Worm (Caenorhabditis elegans) whole organism, L4 larva: ENCODE data around the gene flor-1.
A peak's percentile ranks its signal among the peaks of the same experiment; 100 is the strongest.

ENCODE experiments used
- F49E8.2 ChIP-seq: sonication (generic microtip); optimal IDR thresholded peaks from 2 replicates; lab custom pipeline; 2016; ENCODE audit warnings: missing compliant biosample characterization, mild to moderate bottlenecking, missing genetic modification characterization, borderline replicate concordance
- R02D3.7 ChIP-seq: fragments of 150-350 bp; sonication (generic microtip); optimal IDR thresholded peaks from 3 replicates; lab custom pipeline; 2014; ENCODE audit warnings: missing biosample characterization, missing genetic modification characterization
- T20F7.1 ChIP-seq: fragments of 200-800 bp; sonication (Bioruptor generic); optimal IDR thresholded peaks from 2 replicates; lab custom pipeline; 2018; ENCODE audit warnings: mild to moderate bottlenecking, missing genetic modification characterization, missing compliant biosample characterization
- Y105C5A.15 ChIP-seq: fragments of 200-800 bp; sonication (Bioruptor generic); IDR thresholded peaks from 2 replicates; pipeline ENCODE4 v1.3.6; 2022; ENCODE audit warnings: missing genetic modification characterization, missing compliant biosample characterization
- Y5F2A.4 ChIP-seq: fragments of 200-800 bp; sonication (Bioruptor generic); optimal IDR thresholded peaks from 2 replicates; lab custom pipeline; 2018; ENCODE audit warnings: mild to moderate bottlenecking, missing genetic modification characterization, missing compliant biosample characterization
- ZK546.5 ChIP-seq, 2 experiments: sonication (generic microtip); optimal IDR thresholded peaks; 2 replicates each; lab custom pipeline; 2017; ENCODE audit warnings: missing biosample characterization in 2 of 2, missing genetic modification characterization in 2 of 2
- aha-1 ChIP-seq: fragments of 150-350 bp; peaks from one replicate; lab custom pipeline; 2014; ENCODE audit warnings: missing biosample characterization, missing genetic modification characterization
- aly-2 ChIP-seq: sonication (generic microtip); optimal IDR thresholded peaks from 2 replicates; lab custom pipeline; 2018; ENCODE audit warnings: missing biosample characterization, missing genetic modification characterization
- arid-1 ChIP-seq: fragments of 200-800 bp; sonication (Bioruptor generic); conservative IDR thresholded peaks from 2 replicates; pipeline ENCODE4 v1.3.6; 2022; ENCODE audit warnings: missing genetic modification reagents, missing genetic modification characterization, missing compliant biosample characterization
- ceh-28 ChIP-seq: fragments of 150-350 bp; optimal IDR thresholded peaks from 2 replicates; lab custom pipeline; 2014; ENCODE audit warnings: missing biosample characterization, missing genetic modification reagents, missing genetic modification characterization
- ceh-82 ChIP-seq: sonication (generic microtip); optimal IDR thresholded peaks from 2 replicates; lab custom pipeline; 2017; ENCODE audit warnings: missing biosample characterization, missing genetic modification characterization
- ces-1 ChIP-seq: fragments of 150-350 bp; sonication (generic microtip); optimal IDR thresholded peaks from 4 replicates; lab custom pipeline; 2014; ENCODE audit warnings: missing biosample characterization, missing genetic modification reagents, missing genetic modification characterization
- cey-2 ChIP-seq: sonication (generic microtip); optimal IDR thresholded peaks from 3 replicates; lab custom pipeline; 2017; ENCODE audit warnings: missing genetic modification characterization, mild to moderate bottlenecking, missing compliant biosample characterization, antibody characterized with exemption, borderline replicate concordance; ENCODE audit not compliant: insufficient read depth
- egl-27 ChIP-seq: sonication (generic microtip); optimal IDR thresholded peaks from 3 replicates; lab custom pipeline; 2017; ENCODE audit warnings: missing biosample characterization, missing genetic modification reagents, missing genetic modification characterization
- fkh-10 ChIP-seq: fragments of 150-350 bp; optimal IDR thresholded peaks from 2 replicates; lab custom pipeline; 2014; ENCODE audit warnings: missing biosample characterization, missing genetic modification reagents, missing genetic modification characterization
- gei-8 ChIP-seq: fragments of 200-800 bp; sonication (Bioruptor generic); optimal IDR thresholded peaks from 2 replicates; lab custom pipeline; 2018; ENCODE audit warnings: mild to moderate bottlenecking, missing genetic modification characterization, missing compliant biosample characterization
- hif-1 ChIP-seq, 2 experiments: sonication (generic microtip); optimal IDR thresholded peaks; 2 replicates each; lab custom pipeline; 2016 to 2017; ENCODE audit warnings: missing compliant biosample characterization in 2 of 2, missing genetic modification characterization in 2 of 2, missing genetic modification reagents in 2 of 2, missing genotype in 2 of 2, mild to moderate bottlenecking in 1 of 2
- hlh-30 ChIP-seq: sonication (generic microtip); optimal IDR thresholded peaks from 2 replicates; lab custom pipeline; 2017; ENCODE audit warnings: antibody characterized with exemption, mild to moderate bottlenecking, missing genetic modification characterization, missing compliant biosample characterization; ENCODE audit not compliant: insufficient read depth
- hmg-1.1 ChIP-seq: fragments of 200-800 bp; sonication (Bioruptor generic); IDR thresholded peaks from 2 replicates; pipeline ENCODE4 v1.3.6; 2022; ENCODE audit warnings: missing genetic modification reagents, missing genetic modification characterization, missing compliant biosample characterization
- lin-1 ChIP-seq: fragments of 200-800 bp; sonication (Bioruptor generic); IDR thresholded peaks from 2 replicates; pipeline ENCODE4 v1.3.6; 2022; ENCODE audit warnings: missing genetic modification reagents, missing genetic modification characterization, missing compliant biosample characterization
- lin-13 ChIP-seq: fragments of 150-350 bp; optimal IDR thresholded peaks from 2 replicates; lab custom pipeline; 2014; ENCODE audit warnings: missing biosample characterization, missing genetic modification reagents, missing genetic modification characterization
- lin-38 ChIP-seq: fragments of 200-800 bp; sonication (Bioruptor generic); IDR thresholded peaks from 2 replicates; pipeline ENCODE4 v1.3.6; 2022; ENCODE audit warnings: missing genetic modification reagents, missing genetic modification characterization, missing compliant biosample characterization
- lir-3 ChIP-seq: sonication (generic microtip); optimal IDR thresholded peaks from 2 replicates; lab custom pipeline; 2016; ENCODE audit warnings: mild to moderate bottlenecking, missing genetic modification characterization, missing compliant biosample characterization
- lsy-2 ChIP-seq, 2 experiments: fragments of 150-350 bp in 1 of 2; sonication (generic microtip) in 1 of 2; optimal IDR thresholded peaks; 2 replicates each; lab custom pipeline; 2014 to 2017; ENCODE audit warnings: missing biosample characterization in 2 of 2, missing genetic modification characterization in 2 of 2
- madf-5 ChIP-seq, 2 experiments: fragments of 200-800 bp; sonication (Bioruptor generic); IDR thresholded peaks; 2 replicates each; pipeline ENCODE4 v1.3.6; 2022; ENCODE audit warnings: missing compliant biosample characterization in 2 of 2, missing genetic modification characterization in 2 of 2
- madf-9 ChIP-seq: fragments of 200-800 bp; sonication (Bioruptor generic); conservative IDR thresholded peaks from 2 replicates; pipeline ENCODE4 v1.3.6; 2022; ENCODE audit warnings: missing genetic modification reagents, missing genetic modification characterization, missing compliant biosample characterization
- mdl-1 ChIP-seq, 2 experiments: fragments of 150-350 bp in 1 of 2; sonication (generic microtip) in 1 of 2; optimal IDR thresholded peaks; 2 replicates each; lab custom pipeline; 2014 to 2017; ENCODE audit warnings: missing biosample characterization in 2 of 2, missing genetic modification characterization in 2 of 2
- mep-1 ChIP-seq: fragments of 150-350 bp; sonication (generic microtip); optimal IDR thresholded peaks from 3 replicates; lab custom pipeline; 2014; ENCODE audit warnings: missing biosample characterization, missing genetic modification characterization
- mes-2 ChIP-seq: sonication (generic microtip); optimal IDR thresholded peaks from 2 replicates; lab custom pipeline; 2016; ENCODE audit warnings: missing genotype, mild to moderate bottlenecking, missing genetic modification characterization, missing compliant biosample characterization; ENCODE audit not compliant: poor library complexity, severe bottlenecking
- mxl-2 ChIP-seq: fragments of 200-800 bp; sonication (Bioruptor generic); conservative IDR thresholded peaks from 2 replicates; pipeline ENCODE4 v1.3.6; 2022; ENCODE audit warnings: missing genetic modification reagents, missing genetic modification characterization, missing compliant biosample characterization
- mxl-3 ChIP-seq: fragments of 200-800 bp; sonication (Bioruptor generic); optimal IDR thresholded peaks from 2 replicates; lab custom pipeline; 2018; ENCODE audit warnings: mild to moderate bottlenecking, missing genetic modification characterization, missing compliant biosample characterization
- nhr-41 ChIP-seq: fragments of 200-800 bp; sonication (Bioruptor generic); IDR thresholded peaks from 2 replicates; pipeline ENCODE4 v1.3.6; 2022; ENCODE audit warnings: missing genetic modification reagents, missing genetic modification characterization, missing compliant biosample characterization
- nhr-48 ChIP-seq: sonication (generic microtip); optimal IDR thresholded peaks from 2 replicates; lab custom pipeline; 2016; ENCODE audit warnings: mild to moderate bottlenecking, missing genetic modification characterization, missing compliant biosample characterization
- nhr-77 ChIP-seq: fragments of 150-350 bp; optimal IDR thresholded peaks from 2 replicates; lab custom pipeline; 2014; ENCODE audit warnings: missing biosample characterization, missing genetic modification characterization
- rbr-2 ChIP-seq: sonication (generic microtip); optimal IDR thresholded peaks from 2 replicates; lab custom pipeline; 2016; ENCODE audit warnings: missing genotype, missing genetic modification characterization, missing compliant biosample characterization
- saeg-2 ChIP-seq: fragments of 200-800 bp; sonication (Bioruptor generic); IDR thresholded peaks from 2 replicates; pipeline ENCODE4 v1.3.6; 2022; ENCODE audit warnings: missing genetic modification reagents, missing genetic modification characterization, missing compliant biosample characterization
- sdz-12 ChIP-seq: fragments of 200-800 bp; sonication (Bioruptor generic); optimal IDR thresholded peaks from 2 replicates; lab custom pipeline; 2018; ENCODE audit warnings: mild to moderate bottlenecking, missing genetic modification characterization, missing compliant biosample characterization
- set-16 ChIP-seq: fragments of 200-800 bp; sonication (Bioruptor generic); IDR thresholded peaks from 2 replicates; pipeline ENCODE4 v1.3.6; 2022; ENCODE audit warnings: missing genetic modification reagents, missing genetic modification characterization, missing compliant biosample characterization
- snpc-4 ChIP-seq: fragments of 150-350 bp; optimal IDR thresholded peaks from 2 replicates; lab custom pipeline; 2014; ENCODE audit warnings: missing biosample characterization, missing genetic modification characterization
- spr-1 ChIP-seq: sonication (generic microtip); optimal IDR thresholded peaks from 2 replicates; lab custom pipeline; 2016; ENCODE audit warnings: mild to moderate bottlenecking, missing genetic modification characterization, missing compliant biosample characterization
- tag-97 ChIP-seq: fragments of 200-800 bp; sonication (Bioruptor generic); IDR thresholded peaks from 2 replicates; pipeline ENCODE4 v1.3.6; 2022; ENCODE audit warnings: missing genetic modification characterization, missing compliant biosample characterization
- unc-62 ChIP-seq, 3 experiments: fragments of 150-350 bp in 1 of 3; sonication (generic microtip); optimal IDR thresholded peaks in 2 of 3; peaks in 1 of 3; 1 replicate in 1 of 3; 2 replicates in 2 of 3; lab custom pipeline; 2014 to 2017; ENCODE audit warnings: missing biosample characterization in 3 of 3, missing genetic modification characterization in 3 of 3, missing genetic modification reagents in 3 of 3, missing genotype in 1 of 3

The flor-1 gene

ce11 chrV:15082291-15082690, 37.1 kb downstream of the flor-1 start, which contains the start of the genes C01G10.10 and C01G10.9 (continued):
- TF ChIP-seq T20F7.1 (peak; percentile 33), mep-1 (tag; lab: Kevin White, UChicago) (peak; percentile 48), mxl-2 (GFP tag; lab: Robert Waterston, UW) (no peak), lir-3 (no peak)
- TF ChIP-seq, all 104 proteins: peak for 24

DNA sequence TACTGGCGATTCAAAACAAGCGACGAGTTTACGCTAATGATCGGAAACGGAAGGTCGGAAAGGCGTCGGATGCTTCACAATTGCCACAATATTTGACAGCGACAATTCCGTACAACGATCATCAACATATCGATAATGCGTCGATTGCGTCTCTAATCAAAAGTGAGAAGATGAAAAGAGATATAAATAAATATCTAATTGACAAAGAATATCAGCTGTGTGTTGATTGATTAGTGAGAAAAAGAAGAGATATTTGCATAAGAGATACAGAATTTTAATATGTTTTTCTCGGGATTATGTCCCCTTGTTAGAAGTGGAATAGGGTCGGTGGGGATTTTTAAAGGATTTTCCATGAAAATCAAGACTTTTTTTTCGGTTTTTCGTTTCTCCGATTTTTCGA, 40.9 kb downstream of the flor-1 start:
- TF ChIP-seq lir-3 (no peak), R02D3.7 (no peak), lin-1 (GFP tag; lab: Robert Waterston, UW) (no peak), aly-2 (tag; lab: Kevin White, UChicago) (no peak), lin-13 (GFP tag; lab: Kevin White, UChicago) (no peak), rbr-2 (no peak), mep-1 (tag; lab: Kevin White, UChicago) (no peak), nhr-41 (GFP tag; lab: Robert Waterston, UW) (no peak), sdz-12 (no peak)

DNA sequence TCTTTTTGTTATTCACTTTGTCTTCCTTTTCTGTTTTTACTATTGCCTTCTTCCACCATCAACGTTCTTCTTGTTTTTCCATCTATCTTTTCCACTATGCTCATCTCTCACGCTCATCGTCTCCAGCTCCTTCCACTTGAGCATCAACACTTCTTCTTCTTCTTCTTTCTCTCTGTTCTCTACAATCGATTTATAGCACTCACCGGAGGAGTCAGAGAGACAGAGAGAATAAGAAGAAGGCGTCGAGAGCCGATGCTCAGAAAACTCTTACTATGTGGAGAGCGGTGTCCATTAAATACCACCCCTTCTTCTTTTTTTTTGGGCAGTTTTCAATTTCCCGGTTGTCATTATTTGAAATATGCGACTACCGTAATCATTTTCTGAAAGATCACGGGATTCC, 44.5 kb downstream of the flor-1 start:
- no peak for TF ChIP-seq lin-38 (GFP tag; lab: Robert Waterston, UW)
- no peak for TF ChIP-seq hlh-30 (tag; lab: Kevin White, UChicago)
- TF ChIP-seq madf-5 (GFP tag; IDR thresholded peaks at IDR 0.05; lab: Robert Waterston, UW): no peak
- TF ChIP-seq madf-9: no peak
- no peak for TF ChIP-seq ZK546.5 (tag; optimal IDR thresholded peaks at IDR 0.05; lab: Kevin White, UChicago)
- no peak for TF ChIP-seq ces-1 (GFP tag; lab: Kevin White, UChicago)
- TF ChIP-seq cey-2 (tag; lab: Kevin White, UChicago): no peak
- TF ChIP-seq R02D3.7: no peak
- peak in 1 of 2 experiments; percentile 25 for TF ChIP-seq unc-62 (GFP tag; optimal IDR thresholded peaks at IDR 0.05 in 1 of 2; lab: Kevin White, UChicago)
- no peak for TF ChIP-seq unc-62 (tag; optimal IDR thresholded peaks at IDR 0.05; lab: Kevin White, UChicago)
- peak; percentile 43 for TF ChIP-seq rbr-2
- peak; percentile 10 for TF ChIP-seq mes-2 (tag; lab: Kevin White, UChicago)
- no peak for TF ChIP-seq F49E8.2 (tag; lab: Kevin White, UChicago)
- peak; percentile 82 for TF ChIP-seq fkh-10 (GFP tag; lab: Kevin White, UChicago)
- no peak for TF ChIP-seq nhr-48 (tag; lab: Kevin White, UChicago)
- TF ChIP-seq ceh-28: peak; percentile 35
- no peak for TF ChIP-seq mdl-1 (tag; optimal IDR thresholded peaks at IDR 0.05; lab: Kevin White, UChicago)
- TF ChIP-seq hmg-1.1 (GFP tag; lab: Robert Waterston, UW): peak; percentile 65
- no peak for TF ChIP-seq T20F7.1
- peak; percentile 80 for TF ChIP-seq aha-1
- peak in 1 of 2 experiments; percentile 32 for TF ChIP-seq lsy-2 (tag; optimal IDR thresholded peaks at IDR 0.05; lab: Kevin White, UChicago)
- TF ChIP-seq egl-27: no peak

ce11 chrV:15072738-15073137, 46.7 kb downstream of the flor-1 start:
- TF ChIP-seq R02D3.7: no peak
- peak; percentile 71 for TF ChIP-seq aha-1

DNA sequence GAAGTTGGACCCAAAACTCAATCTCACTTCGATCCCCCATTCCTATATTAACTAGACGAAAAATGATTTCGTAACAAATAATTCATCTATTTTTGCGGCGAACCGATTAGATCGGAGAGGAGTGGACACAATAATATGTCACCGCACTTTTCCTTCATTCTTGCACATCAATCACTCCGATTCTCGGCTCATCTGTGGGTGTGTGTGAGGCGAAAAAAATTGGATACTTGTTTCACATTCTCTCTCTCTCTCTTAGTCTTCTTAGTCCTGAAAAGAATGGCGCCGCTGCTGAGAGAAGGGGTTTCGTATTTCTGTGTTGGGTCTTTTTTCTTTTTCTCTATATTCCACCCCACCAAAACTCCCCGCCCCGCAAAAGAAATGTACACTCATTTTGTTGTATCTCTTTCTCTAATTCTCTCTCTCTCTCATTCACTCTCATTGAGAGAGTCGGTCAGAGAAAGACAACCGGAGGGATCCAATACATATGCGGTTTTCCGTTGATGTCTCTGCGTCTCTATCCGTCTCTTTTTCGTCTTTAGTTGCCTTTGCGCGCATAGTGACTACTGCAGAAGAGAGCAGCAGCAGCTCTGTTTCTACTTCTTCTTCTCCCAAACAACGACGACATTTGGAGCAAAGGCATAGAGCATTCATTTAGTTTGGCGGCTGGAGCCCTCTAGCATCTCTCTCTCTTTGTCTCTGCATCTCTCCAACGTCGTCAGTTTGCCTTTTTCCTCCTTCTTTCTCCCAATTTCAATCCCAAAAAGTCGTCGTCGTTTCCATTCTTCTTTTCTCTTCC, 48.2 kb downstream of the flor-1 start, which contains the start of gene unc-76:
Gene unc-76 (plus strand): TSS at position 746 of the 796 bp plus-strand sequence.
- TF ChIP-seq snpc-4 (tag; lab: Kevin White, UChicago): no peak
- no peak for TF ChIP-seq spr-1 (tag; lab: Kevin White, UChicago)
- peak in 1 of 2 experiments; percentile 47 for TF ChIP-seq hif-1 (tag; optimal IDR thresholded peaks at IDR 0.05; lab: Kevin White, UChicago)
- no peak for TF ChIP-seq Y105C5A.15 (GFP tag; lab: Robert Waterston, UW)
- no peak for TF ChIP-seq saeg-2
- TF ChIP-seq ceh-82 (tag; lab: Kevin White, UChicago): no peak
- no peak for TF ChIP-seq T20F7.1
- no peak for TF ChIP-seq gei-8
- TF ChIP-seq mxl-3 (GFP tag; lab: Kevin White, UChicago): no peak
- TF ChIP-seq lir-3: no peak
- TF ChIP-seq Y5F2A.4 (GFP tag; lab: Kevin White, UChicago): no peak
- TF ChIP-seq ZK546.5 (tag; optimal IDR thresholded peaks at IDR 0.05; lab: Kevin White, UChicago): no peak
- 0 out of 2 replicates have a peak, but pooled peaks have one; percentile 32 for TF ChIP-seq arid-1
- no peak for TF ChIP-seq tag-97 (GFP tag; lab: Robert Waterston, UW)
- no peak for TF ChIP-seq nhr-77
- TF ChIP-seq set-16 (GFP tag; lab: Robert Waterston, UW): no peak; the same call in 1 of the 2 replicates
